Fruit fly (Drosophila melanogaster) whole organism, embryonic: ENCODE measurements around the gene Nepl18.

Experiments used
- CG10209 ChIP-seq: fragments of 200-800 bp; sonication (Bioruptor generic); optimal IDR thresholded peaks from 3 replicates; lab custom pipeline; 2017; ENCODE audit warnings: missing biosample characterization, mild to moderate bottlenecking, missing genetic modification characterization, missing genetic modification reagents
- CG10274 ChIP-seq: fragments of 200-800 bp; sonication (Bioruptor generic); optimal IDR thresholded peaks from 3 replicates; lab custom pipeline; 2017; ENCODE audit warnings: missing biosample characterization, mild to moderate bottlenecking, missing genetic modification characterization
- CG10366 ChIP-seq: fragments of 200-800 bp; sonication (Bioruptor generic); IDR thresholded peaks from 2 replicates; pipeline ENCODE4 v1.3.6; 2022; ENCODE audit warnings: missing biosample characterization, missing genetic modification characterization
- CG10979 ChIP-seq: fragments of 200-800 bp; sonication (Bioruptor generic); optimal IDR thresholded peaks from 2 replicates; lab custom pipeline; 2018; ENCODE audit warnings: missing biosample characterization, mild to moderate bottlenecking, missing genetic modification characterization, moderate library complexity
- CG11560 ChIP-seq: fragments of 200-800 bp; sonication (Bioruptor generic); IDR thresholded peaks from 3 replicates; pipeline ENCODE4 v1.3.6; 2022; ENCODE audit warnings: missing biosample characterization, missing genetic modification characterization
- CG11723 ChIP-seq: fragments of 200-800 bp; sonication (Bioruptor generic); optimal IDR thresholded peaks from 2 replicates; lab custom pipeline; 2017; ENCODE audit warnings: missing biosample characterization, mild to moderate bottlenecking, missing genetic modification characterization
- CG12769 ChIP-seq: fragments of 200-800 bp; sonication (Bioruptor generic); optimal IDR thresholded peaks from 2 replicates; lab custom pipeline; 2019; ENCODE audit warnings: missing biosample characterization, mild to moderate bottlenecking, missing genetic modification characterization, moderate library complexity
- CG1602 ChIP-seq: fragments of 200-800 bp; sonication (Bioruptor generic); optimal IDR thresholded peaks from 3 replicates; lab custom pipeline; 2016; ENCODE audit warnings: missing biosample characterization, missing genetic modification characterization
- CG16863 ChIP-seq: fragments of 200-800 bp; sonication (Bioruptor generic); optimal IDR thresholded peaks from 3 replicates; lab custom pipeline; 2016; ENCODE audit warnings: missing biosample characterization, missing genetic modification characterization
- CG17359 ChIP-seq: fragments of 200-800 bp; sonication (Bioruptor generic); optimal IDR thresholded peaks from 3 replicates; lab custom pipeline; 2018; ENCODE audit warnings: missing biosample characterization, mild to moderate bottlenecking, missing genetic modification characterization, moderate library complexity
- CG30431 ChIP-seq: fragments of 200-800 bp; sonication (Bioruptor generic); optimal IDR thresholded peaks from 2 replicates; lab custom pipeline; 2017; ENCODE audit warnings: missing biosample characterization, missing genetic modification characterization
- CG4282 ChIP-seq: fragments of 200-800 bp; sonication (Bioruptor generic); optimal IDR thresholded peaks from 2 replicates; lab custom pipeline; 2016; ENCODE audit warnings: missing biosample characterization, missing genetic modification characterization
- CG4424 ChIP-seq: fragments of 200-800 bp; sonication (Bioruptor generic); optimal IDR thresholded peaks from 3 replicates; lab custom pipeline; 2016; ENCODE audit warnings: missing biosample characterization, missing genetic modification characterization
- CG4707 ChIP-seq: fragments of 200-800 bp; sonication (Bioruptor generic); optimal IDR thresholded peaks from 2 replicates; lab custom pipeline; 2018; ENCODE audit warnings: missing biosample characterization, mild to moderate bottlenecking, missing genetic modification characterization, moderate library complexity
- CG8290 ChIP-seq, 3 experiments: fragments of 200-800 bp; sonication (Bioruptor generic); optimal IDR thresholded peaks; 2 replicates each; lab custom pipeline; 2016 to 2019; ENCODE audit warnings: missing biosample characterization in 3 of 3, missing genetic modification characterization in 3 of 3, mild to moderate bottlenecking in 2 of 3, moderate library complexity in 1 of 3
- CG8924 ChIP-seq: fragments of 200-800 bp; optimal IDR thresholded peaks from 3 replicates; lab custom pipeline; 2019; ENCODE audit warnings: missing biosample characterization, mild to moderate bottlenecking, missing genetic modification characterization, moderate library complexity
- CG9876 ChIP-seq: fragments of 200-800 bp; sonication (Bioruptor generic); optimal IDR thresholded peaks from 2 replicates; lab custom pipeline; 2016; ENCODE audit warnings: missing biosample characterization, missing genetic modification characterization
- Camta ChIP-seq: fragments of 200-800 bp; sonication (Bioruptor generic); optimal IDR thresholded peaks from 2 replicates; lab custom pipeline; 2016; ENCODE audit warnings: missing biosample characterization, missing genetic modification characterization
- CoRest ChIP-seq: fragments of 200-800 bp; sonication (Bioruptor generic); optimal IDR thresholded peaks from 3 replicates; lab custom pipeline; 2018; ENCODE audit warnings: missing biosample characterization, mild to moderate bottlenecking, missing genetic modification characterization, moderate library complexity
- D19A ChIP-seq: fragments of 200-800 bp; optimal IDR thresholded peaks from 3 replicates; lab custom pipeline; 2019; ENCODE audit warnings: missing biosample characterization, mild to moderate bottlenecking, missing genetic modification characterization, moderate library complexity
- Dad ChIP-seq: fragments of 200-800 bp; sonication (Bioruptor generic); optimal IDR thresholded peaks from 3 replicates; lab custom pipeline; 2016; ENCODE audit warnings: missing biosample characterization, missing genetic modification characterization
- Deaf1 ChIP-seq: fragments of 200-800 bp; optimal IDR thresholded peaks from 3 replicates; lab custom pipeline; 2019; ENCODE audit warnings: missing biosample characterization, mild to moderate bottlenecking, missing genetic modification characterization, moderate library complexity
- Gug ChIP-seq: fragments of 200-800 bp; sonication (Bioruptor generic); IDR thresholded peaks from 4 replicates; pipeline ENCODE4 v1.3.6; 2022; ENCODE audit warnings: missing biosample characterization, missing genetic modification characterization
- HHEX ChIP-seq: fragments of 200-800 bp; sonication (Bioruptor generic); optimal IDR thresholded peaks from 3 replicates; lab custom pipeline; 2017; ENCODE audit warnings: missing biosample characterization, mild to moderate bottlenecking, missing genetic modification characterization, missing genetic modification reagents
- Hr51 ChIP-seq, 2 experiments: fragments of 200-800 bp; sonication (Bioruptor generic); optimal IDR thresholded peaks; 2 replicates in 1 of 2; 3 replicates in 1 of 2; lab custom pipeline; 2016 to 2018; ENCODE audit warnings: missing biosample characterization in 2 of 2, missing genetic modification characterization in 2 of 2, mild to moderate bottlenecking in 1 of 2, moderate library complexity in 1 of 2
- Hr78 ChIP-seq, 2 experiments: fragments of 200-800 bp in 1 of 2; fragments of >200 bp in 1 of 2; sonication (Bioruptor generic) in 1 of 2; optimal IDR thresholded peaks; 2 replicates each; lab custom pipeline; 2017 to 2019; ENCODE audit warnings: missing biosample characterization in 2 of 2, missing genetic modification characterization in 2 of 2, mild to moderate bottlenecking in 1 of 2, moderate library complexity in 1 of 2
- Mes4 ChIP-seq: fragments of 200-800 bp; sonication (Bioruptor generic); optimal IDR thresholded peaks from 2 replicates; lab custom pipeline; 2016; ENCODE audit warnings: missing biosample characterization, missing genetic modification characterization
- NC2β ChIP-seq: fragments of 200-800 bp; sonication (Bioruptor generic); optimal IDR thresholded peaks from 2 replicates; lab custom pipeline; 2016; ENCODE audit warnings: missing biosample characterization, missing genetic modification characterization
- Oli ChIP-seq: fragments of 200-800 bp; sonication (Bioruptor generic); optimal IDR thresholded peaks from 2 replicates; lab custom pipeline; 2018; ENCODE audit warnings: missing biosample characterization, mild to moderate bottlenecking, missing genetic modification characterization, moderate library complexity
- PHDP ChIP-seq: fragments of 200-800 bp; sonication (Bioruptor generic); optimal IDR thresholded peaks from 3 replicates; lab custom pipeline; 2018; ENCODE audit warnings: missing biosample characterization, mild to moderate bottlenecking, missing genetic modification characterization, moderate library complexity
- Ptx1 ChIP-seq: fragments of 200-800 bp; sonication (Bioruptor generic); IDR thresholded peaks from 2 replicates; pipeline ENCODE4 v1.3.6; 2022; ENCODE audit warnings: missing biosample characterization, missing genetic modification characterization
- Xbp1 ChIP-seq: fragments of 200-800 bp; sonication (Bioruptor generic); optimal IDR thresholded peaks from 3 replicates; lab custom pipeline; 2016; ENCODE audit warnings: missing biosample characterization, mild to moderate bottlenecking, missing genetic modification characterization
- YL-1 ChIP-seq: fragments of 200-800 bp; sonication (Bioruptor generic); optimal IDR thresholded peaks from 3 replicates; lab custom pipeline; 2017; ENCODE audit warnings: missing biosample characterization, mild to moderate bottlenecking, missing genetic modification characterization
- ara ChIP-seq: fragments of 200-800 bp; sonication (Bioruptor generic); IDR thresholded peaks from 2 replicates; pipeline ENCODE4 v1.3.6; 2022; ENCODE audit warnings: missing biosample characterization, missing genetic modification characterization
- az2 ChIP-seq: fragments of 200-800 bp; sonication (Bioruptor generic); optimal IDR thresholded peaks from 3 replicates; lab custom pipeline; 2016; ENCODE audit warnings: missing biosample characterization, missing genetic modification characterization
- bowl ChIP-seq: fragments of 200-800 bp; sonication (Bioruptor generic); IDR thresholded peaks from 2 replicates; pipeline ENCODE4 v1.3.6; 2022; ENCODE audit warnings: missing biosample characterization, missing genetic modification characterization
- dpn ChIP-seq, 2 experiments: fragments of 200-800 bp; sonication (Bioruptor generic); optimal IDR thresholded peaks; 3 replicates each; lab custom pipeline; 2016; ENCODE audit warnings: missing biosample characterization in 2 of 2, missing genetic modification characterization in 2 of 2
- ems ChIP-seq: fragments of 200-800 bp; sonication (Bioruptor generic); optimal IDR thresholded peaks from 3 replicates; lab custom pipeline; 2016; ENCODE audit warnings: missing biosample characterization, missing genetic modification characterization
- fd64A ChIP-seq: fragments of 200-800 bp; sonication (Bioruptor generic); optimal IDR thresholded peaks from 3 replicates; lab custom pipeline; 2018; ENCODE audit warnings: missing biosample characterization, mild to moderate bottlenecking, missing genetic modification characterization
- gcm2 ChIP-seq: fragments of 200-800 bp; sonication (Bioruptor generic); optimal IDR thresholded peaks from 2 replicates; lab custom pipeline; 2016; ENCODE audit warnings: missing biosample characterization, missing genetic modification characterization
- her ChIP-seq: fragments of 200-800 bp; sonication (Bioruptor generic); optimal IDR thresholded peaks from 2 replicates; lab custom pipeline; 2016; ENCODE audit warnings: missing biosample characterization, missing genetic modification characterization
- ind ChIP-seq: fragments of 200-800 bp; sonication (Bioruptor generic); optimal IDR thresholded peaks from 3 replicates; lab custom pipeline; 2016; ENCODE audit warnings: missing biosample characterization, missing genetic modification characterization
- mirr ChIP-seq: fragments of 200-800 bp; sonication (Bioruptor generic); optimal IDR thresholded peaks from 3 replicates; lab custom pipeline; 2018; ENCODE audit warnings: missing biosample characterization, mild to moderate bottlenecking, missing genetic modification characterization
- nerfin-2 ChIP-seq: fragments of 200-800 bp; sonication (Bioruptor generic); IDR thresholded peaks from 2 replicates; pipeline ENCODE4 v1.3.6; 2022; ENCODE audit warnings: missing biosample characterization, missing genetic modification characterization; ENCODE audit not compliant: partially characterized antibody
- sens-2 ChIP-seq: fragments of 200-800 bp; sonication (Bioruptor generic); IDR thresholded peaks from 2 replicates; pipeline ENCODE4 v1.3.6; 2022; ENCODE audit warnings: missing biosample characterization, missing genetic modification characterization
- sisA ChIP-seq: fragments of 200-800 bp; sonication (Bioruptor generic); IDR thresholded peaks from 2 replicates; pipeline ENCODE4 v1.3.6; 2022; ENCODE audit warnings: missing biosample characterization, missing genetic modification characterization
- vvl ChIP-seq: fragments of 200-800 bp; sonication (Bioruptor generic); IDR thresholded peaks from 2 replicates; pipeline ENCODE4 v1.3.6; 2022; ENCODE audit warnings: missing biosample characterization, missing genetic modification characterization
- zfh1 ChIP-seq: fragments of 200-800 bp; sonication (Bioruptor generic); IDR thresholded peaks from 3 replicates; pipeline ENCODE4 v1.3.6; 2022; ENCODE audit warnings: missing biosample characterization, missing genetic modification characterization

Nepl18 gene

DNA sequence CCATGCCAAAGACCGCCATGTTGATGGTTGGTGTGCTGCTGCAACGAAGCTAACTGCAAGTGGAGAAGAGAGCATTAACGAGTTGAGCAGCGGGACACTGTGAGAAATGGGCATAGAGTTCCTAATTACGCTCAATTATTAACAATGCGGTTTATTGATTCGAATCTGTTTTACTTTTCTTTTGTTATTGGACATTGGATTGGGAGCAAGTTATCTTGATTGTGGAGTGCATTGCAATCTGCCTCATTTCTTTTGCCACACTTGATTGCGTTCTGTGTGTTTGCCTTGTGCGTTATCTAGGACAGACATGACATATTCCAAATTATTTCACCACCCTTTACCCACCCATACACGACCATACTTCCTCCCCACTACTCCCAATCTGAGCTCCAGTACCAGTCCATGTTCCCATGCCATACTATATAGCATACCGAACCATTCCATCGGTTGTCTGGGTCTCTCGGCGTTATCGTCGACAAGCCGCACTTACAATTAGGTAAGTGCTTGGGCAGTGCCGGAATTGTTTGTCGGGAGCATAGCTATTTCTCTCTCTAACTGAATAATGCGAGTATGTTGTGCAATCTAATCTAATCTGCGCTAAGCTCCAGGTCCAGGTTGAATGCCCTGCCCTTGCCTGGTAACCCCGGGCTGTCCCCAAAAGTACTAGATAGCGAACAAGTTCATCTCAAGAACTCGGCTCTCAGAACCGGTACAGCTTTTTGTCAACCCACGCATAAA is 18.0 kb upstream of the Nepl18 start (continued):
- no peak for TF ChIP-seq CG9876 (GFP tag; lab: Kevin White, UChicago)
- TF ChIP-seq NC2β (GFP tag; lab: Kevin White, UChicago) = peak; percentile 23
- TF ChIP-seq D19A (tag; lab: Kevin White, UChicago) = peak; percentile 33
- TF ChIP-seq CG10979 (tag; lab: Kevin White, UChicago) = peak; percentile 60
- TF ChIP-seq Gug = peak; percentile 20; the same call in 2 of the 4 replicates
- TF ChIP-seq Dad = peak; percentile 17
- peak; percentile 25 for TF ChIP-seq CG30431 (GFP tag; lab: Kevin White, UChicago)
- peak; percentile 4 for TF ChIP-seq CG1602 (GFP tag; lab: Kevin White, UChicago)
- TF ChIP-seq mirr (GFP tag; lab: Kevin White, UChicago) = no peak
- TF ChIP-seq CG12769 = peak; percentile 56
- no peak for TF ChIP-seq CG10274
- peak; percentile 41; the same call in 1 of the 2 replicates for TF ChIP-seq sens-2 (GFP tag; lab: Robert Waterston, UW)
- TF ChIP-seq bowl (GFP tag; lab: Robert Waterston, UW) = no peak
- peak; percentile 42 for TF ChIP-seq CG10209 (GFP tag; lab: Kevin White, UChicago)
- peak in 1 of 2 experiments; percentile 50 for TF ChIP-seq Hr51 (GFP tag; optimal IDR thresholded peaks at IDR 0.05; lab: Kevin White, UChicago)
- TF ChIP-seq HHEX (GFP tag; lab: Kevin White, UChicago) = peak; percentile 11
- peak; percentile 34; the same call in 1 of the 2 replicates for TF ChIP-seq vvl
- TF ChIP-seq ind = peak; percentile 41
- TF ChIP-seq az2 (GFP tag; lab: Kevin White, UChicago) = peak; percentile 17
- peak; percentile 42 for TF ChIP-seq PHDP (tag; lab: Kevin White, UChicago)
- peak; percentile 38 for TF ChIP-seq CG10366 (GFP tag; lab: Robert Waterston, UW)
- peak; percentile 12 for TF ChIP-seq Mes4
- TF ChIP-seq Hr78 (GFP tag; optimal IDR thresholded peaks at IDR 0.05; lab: Kevin White, UChicago) = no peak
- TF ChIP-seq CoRest (tag; lab: Kevin White, UChicago) = peak; percentile 38
- TF ChIP-seq dpn (GFP tag; optimal IDR thresholded peaks at IDR 0.05; lab: Kevin White, UChicago) = peak in 1 of 2 experiments; percentile 50
- no peak for TF ChIP-seq gcm2 (GFP tag; lab: Kevin White, UChicago)
- peak; percentile 36; the same call in 1 of the 3 replicates for TF ChIP-seq CG11560 (tag; lab: Robert Waterston, UW)
- peak; percentile 25 for TF ChIP-seq Camta
- peak; percentile 42 for TF ChIP-seq CG8924 (tag; lab: Kevin White, UChicago)
- TF ChIP-seq Xbp1 (GFP tag; lab: Kevin White, UChicago) = peak; percentile 44
- TF ChIP-seq YL-1 = no peak
- 0 out of 2 replicates have a peak, but pooled peaks have one; percentile 39 for TF ChIP-seq ara
- TF ChIP-seq CG8290 (GFP tag; optimal IDR thresholded peaks at IDR 0.05; lab: Kevin White, UChicago) = no peak
- peak in 1 of 2 experiments; percentile 65 for TF ChIP-seq CG8290 (tag; optimal IDR thresholded peaks at IDR 0.05; lab: Kevin White, UChicago)
- no peak for TF ChIP-seq nerfin-2 (GFP tag; lab: Robert Waterston, UW)
- TF ChIP-seq CG11723 (GFP tag; lab: Kevin White, UChicago) = peak; percentile 3
- peak; percentile 59 for TF ChIP-seq CG17359 (tag; lab: Kevin White, UChicago)
- peak; percentile 49 for TF ChIP-seq Oli (tag; lab: Kevin White, UChicago)
- TF ChIP-seq Deaf1 (tag; lab: Kevin White, UChicago) = no peak
- peak; percentile 7 for TF ChIP-seq CG4707
- peak; percentile 37 for TF ChIP-seq CG4424 (GFP tag; lab: Kevin White, UChicago)
- peak; percentile 49 for TF ChIP-seq sisA (GFP tag; lab: Robert Waterston, UW)
- peak; percentile 33 for TF ChIP-seq fd64A
- TF ChIP-seq her = peak; percentile 4
- no peak for TF ChIP-seq CG4282 (GFP tag; lab: Kevin White, UChicago)
- TF ChIP-seq Ptx1 (GFP tag; lab: Robert Waterston, UW) = peak; percentile 64
- TF ChIP-seq ems = peak; percentile 7
- TF ChIP-seq CG16863 (GFP tag; lab: Kevin White, UChicago) = peak; percentile 38
- peak; percentile 69 for TF ChIP-seq zfh1
